Worm (Caenorhabditis elegans) whole organism, L1 larva: ENCODE results near the gene his-61.

Experiments used
- C34B4.2 ChIP-seq: sonication (generic microtip); optimal IDR thresholded peaks from 2 replicates; lab custom pipeline; 2017; ENCODE audit warnings: mild to moderate bottlenecking, missing genetic modification characterization, missing compliant biosample characterization
- blmp-1 ChIP-seq: fragments of 150-350 bp; optimal IDR thresholded peaks from 2 replicates; lab custom pipeline; 2014; ENCODE audit warnings: missing biosample characterization, missing genetic modification characterization
- ceh-63 ChIP-seq: fragments of 200-800 bp; sonication (Bioruptor generic); optimal IDR thresholded peaks from 2 replicates; lab custom pipeline; 2018; ENCODE audit warnings: mild to moderate bottlenecking, missing genetic modification characterization, missing compliant biosample characterization
- ceh-8 ChIP-seq: fragments of 200-800 bp; sonication (Bioruptor generic); optimal IDR thresholded peaks from 2 replicates; lab custom pipeline; 2018; ENCODE audit warnings: mild to moderate bottlenecking, missing genetic modification characterization, moderate library complexity, missing compliant biosample characterization
- ceh-82 ChIP-seq, 3 experiments: fragments of 150-350 bp in 1 of 3; sonication (generic microtip) in 2 of 3; optimal IDR thresholded peaks; 2 replicates each; lab custom pipeline; 2014 to 2017; ENCODE audit warnings: missing biosample characterization in 3 of 3, missing genetic modification characterization in 3 of 3
- ceh-88 ChIP-seq: fragments of 200-800 bp; sonication (Bioruptor generic); IDR thresholded peaks from 2 replicates; pipeline ENCODE4 v1.3.6; 2022; ENCODE audit warnings: missing genetic modification characterization, missing compliant biosample characterization
- ceh-90 ChIP-seq: sonication (generic microtip); optimal IDR thresholded peaks from 2 replicates; lab custom pipeline; 2016; ENCODE audit warnings: missing genetic modification characterization, missing compliant biosample characterization
- ces-1 ChIP-seq: fragments of 150-350 bp; optimal IDR thresholded peaks from 2 replicates; lab custom pipeline; 2014; ENCODE audit warnings: missing biosample characterization, missing genetic modification reagents, missing genetic modification characterization
- dpl-1 ChIP-seq, 3 experiments: fragments of 150-350 bp in 2 of 3; sonication (generic microtip) in 1 of 3; optimal IDR thresholded peaks; 2 replicates each; lab custom pipeline; 2014 to 2017; ENCODE audit warnings: missing biosample characterization in 3 of 3, missing genetic modification characterization in 3 of 3, missing genetic modification reagents in 3 of 3
- dsc-1 ChIP-seq: sonication (generic microtip); optimal IDR thresholded peaks from 2 replicates; lab custom pipeline; 2016; ENCODE audit warnings: mild to moderate bottlenecking, missing genetic modification characterization, missing compliant biosample characterization
- egl-13 ChIP-seq: sonication (generic microtip); optimal IDR thresholded peaks from 2 replicates; lab custom pipeline; 2016; ENCODE audit warnings: missing genotype, missing genetic modification reagents, missing genetic modification characterization, missing compliant biosample characterization
- egl-27 ChIP-seq, 2 experiments: fragments of 150-350 bp in 1 of 2; sonication (generic microtip); optimal IDR thresholded peaks; 3 replicates each; lab custom pipeline; 2017 to 2018; ENCODE audit warnings: missing biosample characterization in 2 of 2, missing genetic modification characterization in 2 of 2, missing genetic modification reagents in 2 of 2
- fkh-10 ChIP-seq: sonication (generic microtip); optimal IDR thresholded peaks from 2 replicates; lab custom pipeline; 2017; ENCODE audit warnings: missing biosample characterization, missing genetic modification reagents, missing genetic modification characterization
- fkh-4 ChIP-seq: sonication (generic microtip); optimal IDR thresholded peaks from 2 replicates; lab custom pipeline; 2016; ENCODE audit warnings: missing compliant biosample characterization, missing genetic modification characterization, borderline replicate concordance
- fkh-8 ChIP-seq: sonication (generic microtip); optimal IDR thresholded peaks from 2 replicates; lab custom pipeline; 2016; ENCODE audit warnings: mild to moderate bottlenecking, missing genetic modification characterization, missing compliant biosample characterization
- fos-1 ChIP-seq: fragments of 150-350 bp; optimal IDR thresholded peaks from 2 replicates; lab custom pipeline; 2014; ENCODE audit warnings: missing biosample characterization, missing genetic modification characterization
- hpl-2 ChIP-seq: fragments of 150-350 bp; optimal IDR thresholded peaks from 2 replicates; lab custom pipeline; 2014; ENCODE audit warnings: missing biosample characterization, missing genetic modification reagents, missing genetic modification characterization
- isw-1 ChIP-seq: fragments of 200-800 bp; sonication (Bioruptor generic); IDR thresholded peaks from 2 replicates; pipeline ENCODE4 v1.3.6; 2022; ENCODE audit warnings: missing genetic modification characterization, missing compliant biosample characterization
- lin-13 ChIP-seq: fragments of 150-350 bp; optimal IDR thresholded peaks from 2 replicates; lab custom pipeline; 2014; ENCODE audit warnings: missing biosample characterization, missing genetic modification reagents, missing genetic modification characterization
- lin-14 ChIP-seq: fragments of 200-800 bp; sonication (Bioruptor generic); optimal IDR thresholded peaks from 2 replicates; lab custom pipeline; 2018; ENCODE audit warnings: mild to moderate bottlenecking, missing genetic modification characterization, moderate library complexity, missing compliant biosample characterization
- lin-35 ChIP-seq, 2 experiments: fragments of 150-350 bp; optimal IDR thresholded peaks; 2 replicates each; lab custom pipeline; 2014; ENCODE audit warnings: missing biosample characterization in 2 of 2, missing genetic modification characterization in 2 of 2, missing genetic modification reagents in 2 of 2
- mdl-1 ChIP-seq, 2 experiments: fragments of 150-350 bp; optimal IDR thresholded peaks; 2 replicates each; lab custom pipeline; 2014 to 2017; ENCODE audit warnings: missing biosample characterization in 2 of 2, missing genetic modification characterization in 2 of 2, inconsistent platforms in 1 of 2
- mef-2 ChIP-seq: fragments of 150-350 bp; optimal IDR thresholded peaks from 2 replicates; lab custom pipeline; 2014; ENCODE audit warnings: missing biosample characterization, missing genetic modification characterization
- nhr-11 ChIP-seq: fragments of 150-350 bp; optimal IDR thresholded peaks from 2 replicates; lab custom pipeline; 2014; ENCODE audit warnings: missing biosample characterization, missing genetic modification characterization
- nhr-20 ChIP-seq: sonication (generic microtip); optimal IDR thresholded peaks from 2 replicates; lab custom pipeline; 2016; ENCODE audit warnings: mild to moderate bottlenecking, missing genetic modification characterization, missing compliant biosample characterization
- nhr-47 ChIP-seq: sonication (generic microtip); optimal IDR thresholded peaks from 2 replicates; lab custom pipeline; 2016; ENCODE audit warnings: mild to moderate bottlenecking, missing genetic modification characterization, moderate library complexity, missing compliant biosample characterization
- nhr-77 ChIP-seq: fragments of 150-350 bp; optimal IDR thresholded peaks from 2 replicates; lab custom pipeline; 2014; ENCODE audit warnings: missing biosample characterization, missing genetic modification characterization
- nhr-84 ChIP-seq: sonication (generic microtip); optimal IDR thresholded peaks from 2 replicates; lab custom pipeline; 2017; ENCODE audit warnings: missing biosample characterization, missing genetic modification characterization
- pqm-1 ChIP-seq: sonication (generic microtip); optimal IDR thresholded peaks from 3 replicates; lab custom pipeline; 2017; ENCODE audit warnings: missing biosample characterization, missing genetic modification characterization
- rnt-1 ChIP-seq: sonication (generic microtip); optimal IDR thresholded peaks from 2 replicates; lab custom pipeline; 2016; ENCODE audit warnings: mild to moderate bottlenecking, missing genetic modification characterization, moderate library complexity, missing compliant biosample characterization
- snpc-4 ChIP-seq: fragments of 150-350 bp; optimal IDR thresholded peaks from 2 replicates; lab custom pipeline; 2014; ENCODE audit warnings: missing biosample characterization, missing genetic modification characterization
- snu-23 ChIP-seq: sonication (generic microtip); optimal IDR thresholded peaks from 2 replicates; lab custom pipeline; 2016; ENCODE audit warnings: missing genetic modification characterization, missing compliant biosample characterization
- sox-4 ChIP-seq: sonication (generic microtip); optimal IDR thresholded peaks from 2 replicates; lab custom pipeline; 2016; ENCODE audit warnings: missing genetic modification characterization, missing compliant biosample characterization
- sup-37 ChIP-seq: fragments of 200-800 bp; sonication (Bioruptor generic); optimal IDR thresholded peaks from 2 replicates; lab custom pipeline; 2018; ENCODE audit warnings: mild to moderate bottlenecking, missing genetic modification characterization, missing compliant biosample characterization
- swsn-7 ChIP-seq: sonication (generic microtip); optimal IDR thresholded peaks from 2 replicates; lab custom pipeline; 2016; ENCODE audit warnings: missing genetic modification characterization, missing compliant biosample characterization
- tbx-2 ChIP-seq: sonication (generic microtip); optimal IDR thresholded peaks from 2 replicates; lab custom pipeline; 2016; ENCODE audit warnings: missing genetic modification characterization, missing compliant biosample characterization
- unc-98 ChIP-seq: fragments of 200-800 bp; sonication (Bioruptor generic); IDR thresholded peaks from 2 replicates; pipeline ENCODE4 v1.3.6; 2022; ENCODE audit warnings: missing genetic modification characterization, missing compliant biosample characterization
- vab-15 ChIP-seq: sonication (generic microtip); optimal IDR thresholded peaks from 2 replicates; lab custom pipeline; 2017; ENCODE audit warnings: missing genotype, mild to moderate bottlenecking, missing genetic modification characterization, missing compliant biosample characterization
- zip-4 ChIP-seq: fragments of 200-800 bp; sonication (Bioruptor generic); optimal IDR thresholded peaks from 2 replicates; lab custom pipeline; 2018; ENCODE audit warnings: mild to moderate bottlenecking, missing genetic modification characterization, moderate library complexity, missing compliant biosample characterization

his-61 gene

ce11 chrIV:7465857-7466256 lies 20.2 kb downstream of the his-61 start, which contains the start of gene F13B6.3:
Gene F13B6.3, minus strand, starts transcription at chrIV:7465957.
- TF ChIP-seq mdl-1 (tag; optimal IDR thresholded peaks at IDR 0.05; lab: Kevin White, UChicago) (no peak), ceh-63 (GFP tag; lab: Kevin White, UChicago) (no peak), sup-37 (GFP tag; lab: Kevin White, UChicago) (no peak), fos-1 (tag; lab: Kevin White, UChicago) (no peak), sox-4 (no peak), zip-4 (GFP tag; lab: Kevin White, UChicago) (no peak), nhr-77 (tag; lab: Kevin White, UChicago) (no peak), blmp-1 (tag; lab: Kevin White, UChicago) (no peak), nhr-47 (tag; lab: Kevin White, UChicago) (no peak), nhr-11 (tag; lab: Kevin White, UChicago) (no peak), unc-98 (GFP tag; lab: Robert Waterston, UW) (no peak), tbx-2 (tag; lab: Kevin White, UChicago) (no peak), nhr-84 (no peak), rnt-1 (tag; lab: Kevin White, UChicago) (no peak), dpl-1 (GFP tag; optimal IDR thresholded peaks at IDR 0.05; lab: Kevin White, UChicago) (no peak), ces-1 (GFP tag; lab: Kevin White, UChicago) (no peak), fkh-8 (tag; lab: Kevin White, UChicago) (no peak), fkh-4 (tag; lab: Kevin White, UChicago) (no peak)

DNA sequence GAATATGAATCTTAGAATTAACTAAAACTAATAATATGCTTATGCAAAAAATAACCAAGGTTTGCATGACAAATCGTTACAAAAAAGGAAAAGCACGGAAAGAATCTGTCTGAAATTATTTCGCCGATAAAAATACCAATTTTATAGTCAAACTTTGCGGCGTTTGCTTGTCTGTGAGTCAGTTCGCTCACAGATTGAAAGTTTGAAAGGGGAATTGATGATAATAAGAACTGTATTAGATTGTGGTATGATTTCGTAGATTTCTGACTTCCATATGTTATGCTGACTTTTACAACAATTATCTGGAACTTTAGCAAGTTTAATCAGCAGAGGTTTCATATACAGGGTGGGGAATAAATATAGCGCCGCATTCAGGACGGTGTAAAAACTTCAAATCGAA lies 25.8 kb downstream of the his-61 start, which contains the start of gene F13B6.2:
TSS of gene F13B6.2 (minus strand) at position 101 of the 400 bp plus-strand sequence.
- no peak for TF ChIP-seq dsc-1 (tag; lab: Kevin White, UChicago)
- no peak for TF ChIP-seq C34B4.2
- no peak for TF ChIP-seq ceh-8 (GFP tag; lab: Kevin White, UChicago)

DNA sequence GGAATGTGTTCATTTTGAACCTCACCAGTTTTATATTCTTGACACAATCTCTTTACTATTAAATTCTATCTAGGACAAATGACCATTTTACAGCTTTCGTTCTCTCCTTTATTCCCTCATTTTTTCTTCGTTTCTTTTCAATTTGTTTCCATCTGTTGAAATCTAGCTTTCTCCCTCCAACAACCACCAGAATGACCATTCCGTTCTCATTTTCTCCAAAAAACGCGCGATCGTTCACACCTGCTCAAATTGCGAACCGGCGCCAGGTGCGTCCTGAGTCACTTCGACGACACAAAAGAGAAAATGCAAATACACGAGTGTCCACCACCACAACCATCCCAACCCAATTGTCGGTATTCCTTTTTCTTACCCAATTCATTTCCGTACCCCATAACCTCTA lies 29.8 kb downstream of the his-61 start, which contains the start of gene F13B6.1:
TSS of gene F13B6.1 (plus strand) at position 301 of the 400 bp plus-strand sequence.
- TF ChIP-seq pqm-1 (tag; lab: Kevin White, UChicago) (no peak), mef-2 (tag; lab: Kevin White, UChicago) (no peak)

DNA sequence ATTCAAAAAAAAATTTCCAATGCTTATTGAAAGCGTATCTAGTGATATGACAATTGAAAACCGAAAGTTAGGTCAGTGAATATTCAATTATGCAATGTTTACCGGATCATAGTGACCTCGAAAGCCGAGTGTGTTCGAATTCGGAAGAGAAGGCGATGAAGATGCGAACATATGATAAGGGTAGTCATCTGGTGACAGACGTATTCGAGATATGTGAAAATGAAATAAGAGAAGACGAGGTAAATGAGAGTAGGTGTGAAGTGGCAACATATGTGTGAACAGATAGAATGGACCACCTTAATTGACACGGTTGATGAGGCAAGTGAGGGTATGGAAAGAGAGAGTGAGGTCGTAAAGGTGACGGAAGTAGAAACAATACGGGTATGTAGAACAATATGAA lies 31.1 kb downstream of the his-61 start:
- TF ChIP-seq blmp-1 (tag; lab: Kevin White, UChicago) (peak; percentile 60), swsn-7 (tag; lab: Kevin White, UChicago) (no peak)

DNA sequence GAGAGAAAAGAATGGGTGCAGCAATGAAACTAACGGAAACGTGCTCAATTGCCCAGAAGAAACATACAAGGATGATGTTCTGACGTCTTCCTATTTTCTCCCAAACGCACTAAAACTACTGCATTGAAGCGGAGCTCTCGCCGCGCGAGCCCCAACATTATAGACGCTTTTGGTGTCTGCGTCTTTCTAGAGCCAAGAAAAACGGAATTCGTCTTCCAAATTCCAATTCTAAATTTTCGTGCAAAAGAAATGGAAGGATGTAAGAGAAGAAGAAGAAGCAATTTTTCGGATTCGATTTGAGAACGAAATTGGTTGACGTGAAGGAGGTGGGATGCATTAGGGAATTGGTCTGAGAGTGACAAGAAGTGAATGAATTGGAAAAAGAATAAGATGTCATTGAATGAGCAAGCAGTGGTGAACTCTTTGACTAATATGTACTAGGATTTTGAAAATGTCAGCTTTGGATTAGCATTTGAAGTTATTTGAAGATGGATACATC lies 32.3 kb downstream of the his-61 start:
- TF ChIP-seq isw-1 (GFP tag; lab: Robert Waterston, UW) (0 out of 2 replicates have a peak, but pooled peaks have one; percentile 7), ceh-8 (GFP tag; lab: Kevin White, UChicago) (peak; percentile 28), lin-14 (GFP tag; lab: Kevin White, UChicago) (peak; percentile 74), fkh-8 (tag; lab: Kevin White, UChicago) (peak; percentile 17), snpc-4 (no peak), ceh-88 (GFP tag; lab: Robert Waterston, UW) (no peak), fos-1 (tag; lab: Kevin White, UChicago) (no peak), fkh-10 (GFP tag; lab: Kevin White, UChicago) (peak; percentile 16), ceh-82 (tag; optimal IDR thresholded peaks at IDR 0.05; lab: Kevin White, UChicago) (peak in 1 of 3 experiments; percentile 36), lin-35 (GFP tag; optimal IDR thresholded peaks at IDR 0.05; lab: Kevin White, UChicago) (no peak)

DNA sequence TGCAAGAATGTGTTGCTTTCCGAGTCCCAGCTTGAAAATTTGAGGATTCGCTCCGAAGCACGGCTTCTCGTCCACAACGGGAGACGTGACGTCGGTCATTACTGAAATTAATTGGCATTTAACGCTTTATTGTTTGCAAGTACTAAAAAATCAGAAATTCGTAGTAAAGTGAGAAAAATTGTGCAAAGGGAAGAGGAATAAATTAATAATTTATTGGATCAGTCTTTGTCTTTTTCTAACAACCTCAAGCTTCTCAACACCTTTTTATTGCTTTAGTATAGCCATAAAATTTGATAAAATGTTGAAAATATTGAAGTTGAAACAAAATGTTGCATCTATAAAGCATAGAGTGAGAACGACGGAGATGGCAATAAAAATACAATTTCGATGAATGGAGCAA lies 34.7 kb downstream of the his-61 start, which contains the start of gene tes-1:
TSS of gene tes-1 (minus strand) at position 101 of the 400 bp plus-strand sequence.
- TF ChIP-seq nhr-20 (no peak), ceh-90 (no peak), unc-98 (GFP tag; lab: Robert Waterston, UW) (no peak), egl-27 (tag; optimal IDR thresholded peaks at IDR 0.05; lab: Kevin White, UChicago) (no peak), egl-13 (no peak), sup-37 (GFP tag; lab: Kevin White, UChicago) (no peak), vab-15 (tag; lab: Kevin White, UChicago) (no peak), dpl-1 (GFP tag; optimal IDR thresholded peaks at IDR 0.05; lab: Kevin White, UChicago) (no peak), ces-1 (GFP tag; lab: Kevin White, UChicago) (no peak), snu-23 (GFP tag; lab: Kevin White, UChicago) (no peak), swsn-7 (tag; lab: Kevin White, UChicago) (no peak), lin-13 (no peak), hpl-2 (GFP tag; lab: Kevin White, UChicago) (no peak)
